Fruit fly (Drosophila melanogaster) whole organism, embryonic: ENCODE results near the gene Prx2.
A peak's percentile ranks its signal among the peaks of the same experiment; 100 is the strongest.

Source experiments
- B-H1 ChIP-seq: fragments of 200-800 bp; sonication (Bioruptor generic); IDR thresholded peaks from 3 replicates; pipeline ENCODE4 v1.3.6; 2022; ENCODE audit warnings: missing biosample characterization, missing genetic modification characterization
- Bdp1 ChIP-seq: fragments of 200-800 bp; sonication (Bioruptor generic); optimal IDR thresholded peaks from 3 replicates; lab custom pipeline; 2016; ENCODE audit warnings: missing biosample characterization, missing genetic modification characterization
- Blimp-1 ChIP-seq: fragments of 200-800 bp; sonication (Bioruptor generic); optimal IDR thresholded peaks from 3 replicates; lab custom pipeline; 2018; ENCODE audit warnings: missing biosample characterization, missing genetic modification characterization, mild to moderate bottlenecking, moderate library complexity, missing genetic modification reagents
- BtbVII ChIP-seq: fragments of 200-800 bp; sonication (Bioruptor generic); optimal IDR thresholded peaks from 3 replicates; lab custom pipeline; 2017; ENCODE audit warnings: missing biosample characterization, mild to moderate bottlenecking, missing genetic modification characterization
- CG10267 ChIP-seq: fragments of 200-800 bp; sonication (Bioruptor generic); optimal IDR thresholded peaks from 2 replicates; lab custom pipeline; 2018; ENCODE audit warnings: missing biosample characterization, mild to moderate bottlenecking, missing genetic modification characterization, moderate library complexity
- CG10274 ChIP-seq: fragments of 200-800 bp; sonication (Bioruptor generic); optimal IDR thresholded peaks from 3 replicates; lab custom pipeline; 2017; ENCODE audit warnings: missing biosample characterization, mild to moderate bottlenecking, missing genetic modification characterization
- CG10321 ChIP-seq: fragments of 200-800 bp; sonication (Bioruptor generic); IDR thresholded peaks from 2 replicates; pipeline ENCODE4 v1.3.6; 2022; ENCODE audit warnings: missing biosample characterization, missing genetic modification characterization
- CG10565 ChIP-seq: fragments of 200-800 bp; sonication (Bioruptor generic); optimal IDR thresholded peaks from 3 replicates; lab custom pipeline; 2016; ENCODE audit warnings: missing biosample characterization, mild to moderate bottlenecking, missing genetic modification characterization
- CG10959 ChIP-seq: fragments of 200-800 bp; sonication (Bioruptor generic); IDR thresholded peaks from 2 replicates; pipeline ENCODE4 v1.3.6; 2022; ENCODE audit warnings: missing biosample characterization, missing genetic modification characterization
- CG11696 ChIP-seq: fragments of 200-800 bp; sonication (Bioruptor generic); IDR thresholded peaks from 2 replicates; pipeline ENCODE4 v1.3.6; 2022; ENCODE audit warnings: missing biosample characterization, missing genetic modification characterization
- CG13894 ChIP-seq: fragments of 200-800 bp; sonication (Bioruptor generic); optimal IDR thresholded peaks from 3 replicates; lab custom pipeline; 2018; ENCODE audit warnings: missing biosample characterization, mild to moderate bottlenecking, missing genetic modification characterization, moderate library complexity
- CG14860 ChIP-seq: fragments of 200-800 bp; sonication (Bioruptor generic); IDR thresholded peaks from 3 replicates; pipeline ENCODE4 v1.3.6; 2022; ENCODE audit warnings: missing biosample characterization, missing genetic modification characterization; ENCODE audit not compliant: partially characterized antibody
- CG1832 ChIP-seq: fragments of 200-800 bp; sonication (Bioruptor generic); optimal IDR thresholded peaks from 2 replicates; lab custom pipeline; 2017; ENCODE audit warnings: missing biosample characterization, mild to moderate bottlenecking, missing genetic modification characterization, inconsistent platforms
- CG18619 ChIP-seq: fragments of 200-800 bp; sonication (Bioruptor generic); optimal IDR thresholded peaks from 3 replicates; lab custom pipeline; 2017; ENCODE audit warnings: missing biosample characterization, mild to moderate bottlenecking, missing genetic modification characterization
- CG2116 ChIP-seq: fragments of 200-800 bp; sonication (Bioruptor generic); optimal IDR thresholded peaks from 3 replicates; lab custom pipeline; 2018; ENCODE audit warnings: missing biosample characterization, mild to moderate bottlenecking, missing genetic modification characterization
- CG2889 ChIP-seq: fragments of 200-800 bp; sonication (Bioruptor generic); IDR thresholded peaks from 3 replicates; pipeline ENCODE4 v1.3.6; 2022; ENCODE audit warnings: missing biosample characterization, missing genetic modification characterization
- CG4617 ChIP-seq: fragments of 200-800 bp; sonication (Bioruptor generic); optimal IDR thresholded peaks from 3 replicates; lab custom pipeline; 2016; ENCODE audit warnings: missing biosample characterization, missing genetic modification characterization, borderline replicate concordance
- CG5953 ChIP-seq: fragments of 200-800 bp; sonication (Bioruptor generic); IDR thresholded peaks from 2 replicates; pipeline ENCODE4 v1.3.6; 2022; ENCODE audit warnings: missing biosample characterization, missing genetic modification characterization
- CG6175 ChIP-seq: fragments of 200-800 bp; sonication (Bioruptor generic); IDR thresholded peaks from 3 replicates; pipeline ENCODE4 v1.3.6; 2022; ENCODE audit warnings: missing biosample characterization, missing genetic modification characterization
- CG6683 ChIP-seq: fragments of 200-800 bp; sonication (Bioruptor generic); optimal IDR thresholded peaks from 2 replicates; lab custom pipeline; 2017; ENCODE audit warnings: missing biosample characterization, mild to moderate bottlenecking, missing genetic modification characterization, missing genetic modification reagents
- Doc2 ChIP-seq: fragments of 200-800 bp; sonication (Bioruptor generic); IDR thresholded peaks from 2 replicates; pipeline ENCODE4 v1.3.6; 2022; ENCODE audit warnings: missing biosample characterization, missing genetic modification characterization
- Ets97D ChIP-seq: fragments of 200-800 bp; sonication (Bioruptor generic); optimal IDR thresholded peaks from 3 replicates; lab custom pipeline; 2016; ENCODE audit warnings: missing biosample characterization, missing genetic modification characterization
- H2.0 ChIP-seq: fragments of 200-800 bp; sonication (Bioruptor generic); IDR thresholded peaks from 2 replicates; pipeline ENCODE4 v1.3.6; 2022; ENCODE audit warnings: missing biosample characterization, missing genetic modification characterization
- Hr78 ChIP-seq, 2 experiments: fragments of 200-800 bp in 1 of 2; fragments of >200 bp in 1 of 2; sonication (Bioruptor generic) in 1 of 2; optimal IDR thresholded peaks; 2 replicates each; lab custom pipeline; 2017 to 2019; ENCODE audit warnings: missing biosample characterization in 2 of 2, missing genetic modification characterization in 2 of 2, mild to moderate bottlenecking in 1 of 2, moderate library complexity in 1 of 2
- Lhr ChIP-seq: fragments of 200-800 bp; sonication (Bioruptor generic); optimal IDR thresholded peaks from 3 replicates; lab custom pipeline; 2017; ENCODE audit warnings: mild to moderate bottlenecking, missing biosample characterization, missing genetic modification reagents, missing genetic modification characterization
- Med ChIP-seq: fragments of 200-800 bp; sonication (Bioruptor generic); peaks from one replicate; lab custom pipeline; 2016; ENCODE audit warnings: missing biosample characterization, missing genetic modification characterization, mild to moderate bottlenecking, inconsistent platforms, moderate library complexity
- Myb ChIP-seq: fragments of 200-800 bp; sonication (Bioruptor generic); optimal IDR thresholded peaks from 2 replicates; lab custom pipeline; 2016; ENCODE audit warnings: missing biosample characterization, missing genetic modification characterization
- Nf-YA ChIP-seq: fragments of 200-800 bp; sonication (Bioruptor generic); IDR thresholded peaks from 2 replicates; pipeline ENCODE4 v1.3.6; 2022; ENCODE audit warnings: missing biosample characterization, missing genetic modification characterization
- bigmax ChIP-seq: fragments of 200-800 bp; sonication (Bioruptor generic); optimal IDR thresholded peaks from 2 replicates; lab custom pipeline; 2018; ENCODE audit warnings: missing biosample characterization, mild to moderate bottlenecking, missing genetic modification characterization
- exex ChIP-seq: fragments of 200-800 bp; sonication (Bioruptor generic); optimal IDR thresholded peaks from 4 replicates; lab custom pipeline; 2018; ENCODE audit warnings: missing biosample characterization, mild to moderate bottlenecking, missing genetic modification characterization, moderate library complexity
- ind ChIP-seq: fragments of 200-800 bp; sonication (Bioruptor generic); optimal IDR thresholded peaks from 3 replicates; lab custom pipeline; 2016; ENCODE audit warnings: missing biosample characterization, missing genetic modification characterization
- inv ChIP-seq: fragments of 200-800 bp; sonication (Bioruptor generic); IDR thresholded peaks from 2 replicates; pipeline ENCODE4 v1.3.6; 2022; ENCODE audit warnings: missing biosample characterization, missing genetic modification characterization; ENCODE audit not compliant: partially characterized antibody
- oc ChIP-seq: fragments of 200-800 bp; sonication (Bioruptor generic); optimal IDR thresholded peaks from 2 replicates; lab custom pipeline; 2018; ENCODE audit warnings: missing biosample characterization, mild to moderate bottlenecking, missing genetic modification characterization, moderate library complexity
- peb ChIP-seq: fragments of 200-800 bp; sonication (Bioruptor generic); IDR thresholded peaks from 2 replicates; pipeline ENCODE4 v1.3.6; 2022; ENCODE audit warnings: missing biosample characterization, missing genetic modification characterization
- sd ChIP-seq: fragments of 200-800 bp; sonication (Bioruptor generic); optimal IDR thresholded peaks from 3 replicates; lab custom pipeline; 2018; ENCODE audit warnings: missing biosample characterization, mild to moderate bottlenecking, missing genetic modification characterization, moderate library complexity
- sens ChIP-seq: fragments of 200-800 bp; sonication (Bioruptor generic); peaks from one replicate; lab custom pipeline; 2016; ENCODE audit warnings: missing biosample characterization, missing genetic modification characterization
- seq ChIP-seq: fragments of 200-800 bp; sonication (Bioruptor generic); IDR thresholded peaks from 2 replicates; pipeline ENCODE4 v1.3.6; 2022; ENCODE audit warnings: missing biosample characterization, missing genetic modification characterization
- sisA ChIP-seq: fragments of 200-800 bp; sonication (Bioruptor generic); IDR thresholded peaks from 2 replicates; pipeline ENCODE4 v1.3.6; 2022; ENCODE audit warnings: missing biosample characterization, missing genetic modification characterization
- wek ChIP-seq: fragments of 200-800 bp; sonication (Bioruptor generic); optimal IDR thresholded peaks from 3 replicates; lab custom pipeline; 2018; ENCODE audit warnings: missing biosample characterization, mild to moderate bottlenecking, missing genetic modification characterization, moderate library complexity

The Prx2 gene

DNA sequence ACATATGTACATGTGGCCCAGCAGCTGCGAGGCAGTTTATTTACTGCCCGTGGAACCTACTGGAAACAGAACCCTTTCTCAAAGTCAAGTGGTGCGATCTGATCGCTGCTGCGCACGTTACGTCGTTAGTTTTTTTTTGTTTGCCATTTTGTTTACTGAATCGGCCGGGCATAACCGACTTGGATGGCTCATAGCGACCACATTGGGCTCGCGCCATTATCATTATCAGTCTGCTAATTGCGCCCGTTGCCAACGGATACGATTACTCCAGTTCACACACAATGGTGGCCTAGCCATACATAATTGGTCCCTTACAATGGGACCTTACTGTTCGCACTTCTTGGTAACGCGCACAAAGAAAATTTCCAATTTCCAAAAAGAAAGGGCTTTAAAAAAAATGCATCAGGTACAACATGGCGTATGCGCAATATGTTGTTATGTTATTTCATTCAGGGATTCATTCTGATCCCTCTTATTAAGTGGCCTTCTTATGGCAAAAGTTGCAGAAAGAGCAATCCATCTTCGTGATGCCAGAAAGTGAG, 3.1 kb downstream of the Prx2 start (continued):
- TF ChIP-seq BtbVII (GFP tag; lab: Kevin White, UChicago), result no peak
- TF ChIP-seq wek (GFP tag; lab: Kevin White, UChicago), result no peak
- no peak for TF ChIP-seq Nf-YA (GFP tag; lab: Robert Waterston, UW)
- no peak for TF ChIP-seq CG6683 (GFP tag; lab: Kevin White, UChicago)
- no peak for TF ChIP-seq seq
- no peak for TF ChIP-seq inv (GFP tag; lab: Robert Waterston, UW)
- no peak for TF ChIP-seq Doc2 (GFP tag; lab: Robert Waterston, UW)
- TF ChIP-seq CG10267 (tag; lab: Kevin White, UChicago), result no peak
- TF ChIP-seq ind (GFP tag; lab: Kevin White, UChicago), result peak; percentile 33
- no peak for TF ChIP-seq sd
- peak; percentile 57 for TF ChIP-seq Med (GFP tag; lab: Kevin White, UChicago)
- no peak for TF ChIP-seq Blimp-1 (GFP tag; lab: Kevin White, UChicago)
- TF ChIP-seq CG10959 (GFP tag; lab: Robert Waterston, UW), result no peak
- no peak for TF ChIP-seq Lhr (GFP tag; lab: Kevin White, UChicago)
- no peak for TF ChIP-seq CG2116 (GFP tag; lab: Kevin White, UChicago)
- peak; percentile 16 for TF ChIP-seq CG18619 (GFP tag; lab: Kevin White, UChicago)
- no peak for TF ChIP-seq B-H1
- no peak for TF ChIP-seq H2.0 (GFP tag; lab: Robert Waterston, UW)
- no peak for TF ChIP-seq CG14860 (GFP tag; lab: Robert Waterston, UW)
- no peak for TF ChIP-seq Hr78 (GFP tag; optimal IDR thresholded peaks at IDR 0.05; lab: Kevin White, UChicago)
- TF ChIP-seq CG5953 (GFP tag; lab: Robert Waterston, UW), result no peak
- TF ChIP-seq peb (GFP tag; lab: Robert Waterston, UW), result no peak
- peak; percentile 39 for TF ChIP-seq Myb
- no peak for TF ChIP-seq CG2889 (GFP tag; lab: Robert Waterston, UW)
- no peak for TF ChIP-seq sisA (GFP tag; lab: Robert Waterston, UW)
- TF ChIP-seq exex, result peak; percentile 82
- peak; percentile 5 for TF ChIP-seq CG10274 (GFP tag; lab: Kevin White, UChicago)
- TF ChIP-seq CG10565 (GFP tag; lab: Kevin White, UChicago), result no peak
- no peak for TF ChIP-seq CG6175 (GFP tag; lab: Robert Waterston, UW)
- no peak for TF ChIP-seq Ets97D (GFP tag; lab: Kevin White, UChicago)
- no peak for TF ChIP-seq CG1832 (GFP tag; lab: Kevin White, UChicago)
- TF ChIP-seq CG11696 (GFP tag; lab: Robert Waterston, UW), result no peak
- peak; percentile 63 for TF ChIP-seq sens (GFP tag; lab: Kevin White, UChicago)
- no peak for TF ChIP-seq CG4617 (GFP tag; lab: Kevin White, UChicago)
- TF ChIP-seq Bdp1 (GFP tag; lab: Kevin White, UChicago), result no peak
- no peak for TF ChIP-seq CG10321 (GFP tag; lab: Robert Waterston, UW)
- no peak for TF ChIP-seq oc
- TF ChIP-seq bigmax (GFP tag; lab: Kevin White, UChicago), result no peak
- TF ChIP-seq CG13894 (tag; lab: Kevin White, UChicago), result peak; percentile 29
